Worm (Caenorhabditis elegans) whole organism, young adult: ENCODE results near the gene T04A8.13.

Experiments
- B0035.1 ChIP-seq: sonication (generic microtip); optimal IDR thresholded peaks from 2 replicates; lab custom pipeline; 2016; ENCODE audit warnings: missing genetic modification characterization, mild to moderate bottlenecking, missing compliant biosample characterization, missing genotype, missing genetic modification reagents
- B0261.1 ChIP-seq: sonication (generic microtip); optimal IDR thresholded peaks from 2 replicates; lab custom pipeline; 2016; ENCODE audit warnings: mild to moderate bottlenecking, missing genetic modification characterization, moderate library complexity, missing compliant biosample characterization
- B0336.3 ChIP-seq: fragments of 200-800 bp; sonication (Bioruptor generic); IDR thresholded peaks from 2 replicates; pipeline ENCODE4 v1.3.6; 2022; ENCODE audit warnings: missing genetic modification characterization, missing compliant biosample characterization
- C06A6.2 ChIP-seq: fragments of 200-800 bp; sonication (Bioruptor generic); conservative IDR thresholded peaks from 2 replicates; pipeline ENCODE4 v1.3.6; 2022; ENCODE audit warnings: missing genetic modification characterization, missing compliant biosample characterization
- C17E4.6 ChIP-seq: fragments of 200-800 bp; sonication (Bioruptor generic); IDR thresholded peaks from 2 replicates; pipeline ENCODE4 v1.3.6; 2022; ENCODE audit warnings: missing genetic modification reagents, missing genetic modification characterization, missing compliant biosample characterization
- F55B11.4 ChIP-seq: sonication (generic microtip); optimal IDR thresholded peaks from 2 replicates; lab custom pipeline; 2016; ENCODE audit warnings: missing compliant biosample characterization, missing genetic modification characterization, borderline replicate concordance; ENCODE audit not compliant: insufficient read depth
- K11D2.4 ChIP-seq: fragments of 200-800 bp; sonication (Bioruptor generic); IDR thresholded peaks from 2 replicates; pipeline ENCODE4 v1.3.6; 2022; ENCODE audit warnings: missing genetic modification reagents, missing genetic modification characterization, missing compliant biosample characterization
- K12H6.12 ChIP-seq: fragments of 200-800 bp; sonication (Bioruptor generic); optimal IDR thresholded peaks from 2 replicates; lab custom pipeline; 2018; ENCODE audit warnings: mild to moderate bottlenecking, missing genetic modification characterization, missing compliant biosample characterization
- T07F8.4 ChIP-seq: sonication (generic microtip); optimal IDR thresholded peaks from 2 replicates; lab custom pipeline; 2016; ENCODE audit warnings: mild to moderate bottlenecking, missing genetic modification characterization, moderate library complexity, missing compliant biosample characterization
- Y56A3A.18 ChIP-seq: fragments of 200-800 bp; sonication (Bioruptor generic); IDR thresholded peaks from 2 replicates; pipeline ENCODE4 v1.3.6; 2022; ENCODE audit warnings: missing genetic modification reagents, missing genetic modification characterization, missing compliant biosample characterization
- Y95B8A.8 ChIP-seq: fragments of 200-800 bp; sonication (Bioruptor generic); IDR thresholded peaks from 2 replicates; pipeline ENCODE4 v1.3.6; 2022; ENCODE audit warnings: missing genetic modification reagents, missing genetic modification characterization, missing compliant biosample characterization
- ama-1 ChIP-seq, 3 experiments: fragments of 150-350 bp in 1 of 3; sonication (generic microtip) in 2 of 3; optimal IDR thresholded peaks; 2 replicates each; lab custom pipeline; 2014 to 2018; ENCODE audit warnings: missing biosample characterization in 2 of 3, missing genetic modification characterization in 2 of 3, missing genetic modification reagents in 2 of 3
- attf-5 ChIP-seq: fragments of 200-800 bp; sonication (Bioruptor generic); optimal IDR thresholded peaks from 2 replicates; lab custom pipeline; 2018; ENCODE audit warnings: mild to moderate bottlenecking, missing genetic modification characterization, missing compliant biosample characterization
- bed-1 ChIP-seq: fragments of 200-800 bp; sonication (Bioruptor generic); IDR thresholded peaks from 2 replicates; pipeline ENCODE4 v1.3.6; 2022; ENCODE audit warnings: missing genetic modification reagents, missing genetic modification characterization, missing compliant biosample characterization
- cebp-1 ChIP-seq, 2 experiments: fragments of 200-800 bp in 1 of 2; sonication (Bioruptor generic) in 1 of 2; sonication (generic microtip) in 1 of 2; IDR thresholded peaks in 1 of 2; optimal IDR thresholded peaks in 1 of 2; 2 replicates each; pipeline versions ENCODE4 v1.3.6 to Lab custom; 2017 to 2022; ENCODE audit warnings: missing compliant biosample characterization in 2 of 2, missing genetic modification characterization in 2 of 2, mild to moderate bottlenecking in 1 of 2, missing genetic modification reagents in 1 of 2, moderate library complexity in 1 of 2
- ceh-27 ChIP-seq: fragments of 200-800 bp; sonication (Bioruptor generic); optimal IDR thresholded peaks from 2 replicates; lab custom pipeline; 2018; ENCODE audit warnings: mild to moderate bottlenecking, missing genetic modification characterization, moderate library complexity, missing compliant biosample characterization
- dox-1 ChIP-seq: fragments of 200-800 bp; sonication (Bioruptor generic); IDR thresholded peaks from 2 replicates; pipeline ENCODE4 v1.3.6; 2022; ENCODE audit warnings: missing genetic modification reagents, missing genetic modification characterization, missing compliant biosample characterization
- dpff-1 ChIP-seq: sonication (generic microtip); optimal IDR thresholded peaks from 2 replicates; lab custom pipeline; 2017; ENCODE audit warnings: mild to moderate bottlenecking, missing genetic modification characterization, missing compliant biosample characterization
- egl-18 ChIP-seq: fragments of 200-800 bp; sonication (Bioruptor generic); IDR thresholded peaks from 2 replicates; pipeline ENCODE4 v1.3.6; 2022; ENCODE audit warnings: missing genetic modification reagents, missing genetic modification characterization, missing compliant biosample characterization
- egl-44 ChIP-seq: fragments of 200-800 bp; sonication (Bioruptor generic); IDR thresholded peaks from 2 replicates; pipeline ENCODE4 v1.3.6; 2022; ENCODE audit warnings: missing genetic modification reagents, missing genetic modification characterization, missing compliant biosample characterization
- egrh-3 ChIP-seq: fragments of 200-800 bp; sonication (Bioruptor generic); IDR thresholded peaks from 2 replicates; pipeline ENCODE4 v1.3.6; 2022; ENCODE audit warnings: missing genetic modification reagents, missing genetic modification characterization, missing compliant biosample characterization
- hmg-1.2 ChIP-seq: fragments of 200-800 bp; sonication (Bioruptor generic); IDR thresholded peaks from 2 replicates; pipeline ENCODE4 v1.3.6; 2022; ENCODE audit warnings: missing genetic modification reagents, missing genetic modification characterization, missing compliant biosample characterization
- lin-35 ChIP-seq, 3 experiments: fragments of 150-350 bp in 2 of 3; sonication (generic microtip) in 1 of 3; optimal IDR thresholded peaks; 2 replicates each; lab custom pipeline; 2014 to 2018; ENCODE audit warnings: missing biosample characterization in 3 of 3, missing genetic modification characterization in 3 of 3, missing genetic modification reagents in 3 of 3
- lin-40 ChIP-seq: sonication (generic microtip); optimal IDR thresholded peaks from 2 replicates; lab custom pipeline; 2016; ENCODE audit warnings: missing genetic modification characterization, mild to moderate bottlenecking, missing compliant biosample characterization, missing genotype, missing genetic modification reagents
- lin-54 ChIP-seq: fragments of 200-800 bp; sonication (Bioruptor generic); optimal IDR thresholded peaks from 2 replicates; lab custom pipeline; 2018; ENCODE audit warnings: mild to moderate bottlenecking, missing genetic modification characterization, missing compliant biosample characterization
- lsl-1 ChIP-seq: fragments of 200-800 bp; sonication (Bioruptor generic); optimal IDR thresholded peaks from 2 replicates; lab custom pipeline; 2018; ENCODE audit warnings: mild to moderate bottlenecking, missing genetic modification characterization, moderate library complexity, missing compliant biosample characterization
- lsy-27 ChIP-seq: sonication (generic microtip); optimal IDR thresholded peaks from 2 replicates; lab custom pipeline; 2017; ENCODE audit warnings: missing genetic modification characterization, mild to moderate bottlenecking, missing compliant biosample characterization, antibody characterized with exemption, missing genotype, borderline replicate concordance; ENCODE audit not compliant: insufficient read depth
- mcd-1 ChIP-seq: fragments of 200-800 bp; sonication (Bioruptor generic); IDR thresholded peaks from 2 replicates; pipeline ENCODE4 v1.3.6; 2022; ENCODE audit warnings: missing genetic modification reagents, missing genetic modification characterization, missing compliant biosample characterization
- nfya-2 ChIP-seq: fragments of 200-800 bp; sonication (Bioruptor generic); IDR thresholded peaks from 2 replicates; pipeline ENCODE4 v1.3.6; 2022; ENCODE audit warnings: missing genetic modification reagents, missing genetic modification characterization, missing compliant biosample characterization
- nfyb-1 ChIP-seq: fragments of 200-800 bp; sonication (Bioruptor generic); IDR thresholded peaks from 2 replicates; pipeline ENCODE4 v1.3.6; 2022; ENCODE audit warnings: missing genetic modification reagents, missing genetic modification characterization, missing compliant biosample characterization
- nhr-179 ChIP-seq: sonication (generic microtip); optimal IDR thresholded peaks from 2 replicates; lab custom pipeline; 2016; ENCODE audit warnings: mild to moderate bottlenecking, missing genetic modification characterization, missing compliant biosample characterization
- rec-8 ChIP-seq, 2 experiments: sonication (generic microtip); optimal IDR thresholded peaks; 2 replicates each; lab custom pipeline; 2016; ENCODE audit warnings: mild to moderate bottlenecking in 2 of 2, missing genetic modification characterization in 2 of 2, missing genetic modification reagents in 2 of 2, missing genotype in 2 of 2, missing biosample characterization in 1 of 2, missing compliant biosample characterization in 1 of 2, moderate library complexity in 1 of 2
- snpc-3.4 ChIP-seq: sonication (generic microtip); optimal IDR thresholded peaks from 2 replicates; lab custom pipeline; 2017; ENCODE audit warnings: missing genetic modification characterization, mild to moderate bottlenecking, missing compliant biosample characterization, antibody characterized with exemption, moderate library complexity, missing genotype, missing genetic modification reagents
- snpc-4 ChIP-seq, 5 experiments: fragments of 150-350 bp in 1 of 5; sonication (generic microtip) in 4 of 5; optimal IDR thresholded peaks; 2 replicates each; lab custom pipeline; 2014 to 2018; ENCODE audit warnings: missing genetic modification characterization in 5 of 5, missing biosample characterization in 3 of 5, antibody characterized with exemption in 2 of 5, mild to moderate bottlenecking in 2 of 5, missing compliant biosample characterization in 2 of 5, missing genotype in 2 of 5, moderate library complexity in 2 of 5, missing genetic modification reagents in 1 of 5
- sptf-2 ChIP-seq: fragments of 200-800 bp; sonication (Bioruptor generic); optimal IDR thresholded peaks from 2 replicates; lab custom pipeline; 2018; ENCODE audit warnings: mild to moderate bottlenecking, missing genetic modification characterization, missing compliant biosample characterization
- unc-130 ChIP-seq: sonication (generic microtip); optimal IDR thresholded peaks from 2 replicates; lab custom pipeline; 2016; ENCODE audit warnings: missing genetic modification reagents, missing genetic modification characterization, missing compliant biosample characterization
- xnd-1 ChIP-seq: sonication (generic microtip); optimal IDR thresholded peaks from 2 replicates; lab custom pipeline; 2016; ENCODE audit warnings: missing genotype, missing genetic modification reagents, missing genetic modification characterization, missing compliant biosample characterization
- zfh-2 ChIP-seq: fragments of 200-800 bp; sonication (Bioruptor generic); conservative IDR thresholded peaks from 2 replicates; pipeline ENCODE4 v1.3.6; 2022; ENCODE audit warnings: missing genetic modification reagents, missing genetic modification characterization, missing compliant biosample characterization
- ztf-22 ChIP-seq: fragments of 200-800 bp; sonication (Bioruptor generic); optimal IDR thresholded peaks from 2 replicates; lab custom pipeline; 2018; ENCODE audit warnings: mild to moderate bottlenecking, missing genetic modification characterization, moderate library complexity, missing compliant biosample characterization
- ztf-26 ChIP-seq: sonication (generic microtip); optimal IDR thresholded peaks from 2 replicates; lab custom pipeline; 2017; ENCODE audit warnings: missing genetic modification characterization, missing compliant biosample characterization

Gene T04A8.13

ce11 chrIII:4720620-4721227 lies 13.9 kb downstream of the T04A8.13 start, which contains the start of gene emb-5 (continued):
- TF ChIP-seq lsy-27 (tag; lab: Kevin White, UChicago) = no peak
- TF ChIP-seq xnd-1 (tag; lab: Kevin White, UChicago) = no peak
- no peak for TF ChIP-seq egl-18 (GFP tag; lab: Robert Waterston, UW)
- TF ChIP-seq T07F8.4 = no peak
- TF ChIP-seq lsl-1 = peak; percentile 44
- peak; percentile 97 for TF ChIP-seq hmg-1.2 (GFP tag; lab: Robert Waterston, UW)
- no peak for TF ChIP-seq ztf-26 (tag; lab: Kevin White, UChicago)
- no peak for TF ChIP-seq rec-8 (tag; optimal IDR thresholded peaks at IDR 0.05; lab: Kevin White, UChicago)
- no peak for TF ChIP-seq snpc-4 (GFP tag; optimal IDR thresholded peaks at IDR 0.05; lab: Kevin White, UChicago)
- TF ChIP-seq snpc-4 (tag; optimal IDR thresholded peaks at IDR 0.05; lab: Kevin White, UChicago) = no peak
- TF ChIP-seq dox-1 (GFP tag; lab: Robert Waterston, UW) = peak; percentile 72
- TF ChIP-seq nhr-179 (tag; lab: Kevin White, UChicago) = no peak
- no peak for TF ChIP-seq egrh-3
- TF ChIP-seq dpff-1 (tag; lab: Kevin White, UChicago) = no peak
- no peak for TF ChIP-seq F55B11.4 (tag; lab: Kevin White, UChicago)
- TF ChIP-seq B0261.1 (tag; lab: Kevin White, UChicago) = no peak
- no peak for TF ChIP-seq B0336.3
- TF ChIP-seq sptf-2 (GFP tag; lab: Kevin White, UChicago) = no peak
- TF ChIP-seq Y56A3A.18 (GFP tag; lab: Robert Waterston, UW) = no peak
- TF ChIP-seq ama-1 (optimal IDR thresholded peaks at IDR 0.05; lab: Kevin White, UChicago) = no peak
- no peak for TF ChIP-seq ama-1 (GFP tag; optimal IDR thresholded peaks at IDR 0.05; lab: Kevin White, UChicago)
- TF ChIP-seq B0035.1 (tag; lab: Kevin White, UChicago) = no peak
- TF ChIP-seq C17E4.6 (GFP tag; lab: Robert Waterston, UW) = no peak
- no peak for TF ChIP-seq nfya-2
- TF ChIP-seq unc-130 = no peak
- TF ChIP-seq C06A6.2 = no peak

ce11 chrIII:4721750-4722149 lies 15.0 kb downstream of the T04A8.13 start, which contains the start of gene acy-1:
TSS of gene acy-1 (plus strand) at chrIII:4722095.
- TF ChIP-seq lin-40 (tag; lab: Kevin White, UChicago) = peak; percentile 36
- TF ChIP-seq mcd-1 (GFP tag; lab: Robert Waterston, UW) = peak; percentile 57
- TF ChIP-seq snpc-3.4 (tag; lab: Kevin White, UChicago) = no peak
- no peak for TF ChIP-seq ztf-22 (GFP tag; lab: Kevin White, UChicago)
- peak; percentile 54 for TF ChIP-seq K11D2.4 (GFP tag; lab: Robert Waterston, UW)
- peak; percentile 45; the same call in 1 of the 2 replicates for TF ChIP-seq dox-1 (GFP tag; lab: Robert Waterston, UW)
- peak; percentile 85 for TF ChIP-seq hmg-1.2 (GFP tag; lab: Robert Waterston, UW)
- TF ChIP-seq cebp-1 (GFP tag; IDR thresholded peaks at IDR 0.05; lab: Robert Waterston, UW) = no peak
- TF ChIP-seq cebp-1 (tag; optimal IDR thresholded peaks at IDR 0.05; lab: Kevin White, UChicago) = peak; percentile 59
- peak; percentile 88 for TF ChIP-seq zfh-2 (GFP tag; lab: Robert Waterston, UW)
- TF ChIP-seq Y95B8A.8 (GFP tag; lab: Robert Waterston, UW) = no peak
- TF ChIP-seq xnd-1 (tag; lab: Kevin White, UChicago) = no peak
- peak in 1 of 3 experiments; percentile 78 for TF ChIP-seq lin-35 (GFP tag; optimal IDR thresholded peaks at IDR 0.05; lab: Kevin White, UChicago)
- TF ChIP-seq lin-54 = peak; percentile 8
- peak; percentile 34 for TF ChIP-seq attf-5 (GFP tag; lab: Kevin White, UChicago)
- TF ChIP-seq nfyb-1 (GFP tag; lab: Robert Waterston, UW) = 0 out of 2 replicates have a peak, but pooled peaks have one; percentile 32
- TF ChIP-seq egl-44 = no peak
- TF ChIP-seq K12H6.12 = peak; percentile 75
- TF ChIP-seq T07F8.4 = no peak
- TF ChIP-seq nhr-179 (tag; lab: Kevin White, UChicago) = no peak
- no peak for TF ChIP-seq bed-1
- peak; percentile 51 for TF ChIP-seq ceh-27 (GFP tag; lab: Kevin White, UChicago)
